Worm (Caenorhabditis elegans) whole organism, mixed stage, embryonic: ENCODE measurements around the gene D1086.8.
A peak's percentile ranks its signal among the peaks of the same experiment; 100 is the strongest.
"Not testable (repeated sequence)": the region's sequence is repeated elsewhere in the genome, so short reads cannot be mapped to it uniquely, and the experiment has no call there.

Experiments used
- blmp-1 ChIP-seq: fragments of 150-350 bp; optimal IDR thresholded peaks from 2 replicates; lab custom pipeline; 2014; ENCODE audit warnings: missing biosample characterization, missing genetic modification characterization
- ceh-39 ChIP-seq: fragments of 150-350 bp; optimal IDR thresholded peaks from 2 replicates; lab custom pipeline; 2014; ENCODE audit warnings: missing biosample characterization, missing genetic modification characterization
- elt-3 ChIP-seq: fragments of 150-350 bp; optimal IDR thresholded peaks from 2 replicates; lab custom pipeline; 2014; ENCODE audit warnings: missing biosample characterization, missing genetic modification characterization
- hlh-1 ChIP-seq: fragments of 150-350 bp; optimal IDR thresholded peaks from 2 replicates; lab custom pipeline; 2014; ENCODE audit warnings: missing biosample characterization, missing genetic modification reagents, missing genetic modification characterization
- lsy-2 ChIP-seq: fragments of 150-350 bp; optimal IDR thresholded peaks from 2 replicates; lab custom pipeline; 2014; ENCODE audit warnings: missing biosample characterization, missing genetic modification characterization
- mab-5 ChIP-seq: fragments of 150-350 bp; optimal IDR thresholded peaks from 2 replicates; lab custom pipeline; 2014; ENCODE audit warnings: missing biosample characterization, missing genetic modification characterization
- nhr-12 ChIP-seq: fragments of 150-350 bp; optimal IDR thresholded peaks from 2 replicates; lab custom pipeline; 2014; ENCODE audit warnings: missing biosample characterization, missing genetic modification characterization
- nhr-237 ChIP-seq: fragments of 150-350 bp; optimal IDR thresholded peaks from 2 replicates; lab custom pipeline; 2014; ENCODE audit warnings: missing biosample characterization, missing genetic modification characterization
- nhr-76 ChIP-seq: sonication (generic microtip); optimal IDR thresholded peaks from 2 replicates; lab custom pipeline; 2017; ENCODE audit warnings: missing biosample characterization, missing genetic modification characterization
- pha-4 ChIP-seq: fragments of 150-350 bp; optimal IDR thresholded peaks from 2 replicates; lab custom pipeline; 2018; ENCODE audit warnings: missing biosample characterization, missing genetic modification reagents, missing genetic modification characterization
- snpc-4 ChIP-seq: fragments of 150-350 bp; optimal IDR thresholded peaks from 2 replicates; lab custom pipeline; 2014; ENCODE audit warnings: missing biosample characterization, missing genetic modification characterization
- tbx-8 ChIP-seq: fragments of 200-800 bp; sonication (Bioruptor generic); optimal IDR thresholded peaks from 2 replicates; lab custom pipeline; 2018; ENCODE audit warnings: mild to moderate bottlenecking, missing genetic modification characterization, moderate library complexity, missing compliant biosample characterization
- unc-120 ChIP-seq: sonication (generic microtip); optimal IDR thresholded peaks from 2 replicates; lab custom pipeline; 2017; ENCODE audit warnings: missing genetic modification characterization, missing compliant biosample characterization; ENCODE audit not compliant: poor library complexity, severe bottlenecking

DNA sequence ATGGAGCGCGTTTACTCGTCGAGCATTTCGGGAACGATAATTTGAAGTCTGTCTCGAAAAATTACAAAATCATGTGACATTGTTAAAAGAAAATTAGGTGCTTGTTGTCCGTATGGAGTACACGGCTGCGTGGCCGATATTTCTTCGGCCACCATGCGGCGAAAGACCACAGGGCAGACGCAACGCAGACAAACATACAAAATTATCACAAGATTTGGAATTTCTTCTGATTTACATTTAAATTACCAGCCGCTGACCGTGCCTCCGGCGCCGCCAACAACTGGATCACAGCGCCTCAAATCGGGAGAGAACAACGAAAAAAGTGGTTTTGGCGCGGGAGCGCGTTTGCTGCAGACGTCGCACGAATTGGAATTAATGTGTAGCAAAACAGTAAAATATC is 38.8 kb upstream of the D1086.8 start:
- TF ChIP-seq elt-3 (tag; lab: Kevin White, UChicago); ceh-39 (tag; lab: Kevin White, UChicago); mab-5 (tag; lab: Kevin White, UChicago); nhr-76; blmp-1 (tag; lab: Kevin White, UChicago); snpc-4; hlh-1 (tag; lab: Kevin White, UChicago); nhr-12 (tag; lab: Kevin White, UChicago); tbx-8 (GFP tag; lab: Kevin White, UChicago): not testable (repeated sequence)
- TF ChIP-seq lsy-2 (tag; lab: Kevin White, UChicago) = peak; percentile 26
- TF ChIP-seq pha-4 (tag; lab: Kevin White, UChicago) = peak; percentile 51
- TF ChIP-seq unc-120 = peak; percentile 11
- TF ChIP-seq nhr-237 (tag; lab: Kevin White, UChicago) = peak; percentile 38
